Fruit fly (Drosophila melanogaster): Measurements from ENCODE around the gene ND-ACP.

The ND-ACP gene

DNA sequence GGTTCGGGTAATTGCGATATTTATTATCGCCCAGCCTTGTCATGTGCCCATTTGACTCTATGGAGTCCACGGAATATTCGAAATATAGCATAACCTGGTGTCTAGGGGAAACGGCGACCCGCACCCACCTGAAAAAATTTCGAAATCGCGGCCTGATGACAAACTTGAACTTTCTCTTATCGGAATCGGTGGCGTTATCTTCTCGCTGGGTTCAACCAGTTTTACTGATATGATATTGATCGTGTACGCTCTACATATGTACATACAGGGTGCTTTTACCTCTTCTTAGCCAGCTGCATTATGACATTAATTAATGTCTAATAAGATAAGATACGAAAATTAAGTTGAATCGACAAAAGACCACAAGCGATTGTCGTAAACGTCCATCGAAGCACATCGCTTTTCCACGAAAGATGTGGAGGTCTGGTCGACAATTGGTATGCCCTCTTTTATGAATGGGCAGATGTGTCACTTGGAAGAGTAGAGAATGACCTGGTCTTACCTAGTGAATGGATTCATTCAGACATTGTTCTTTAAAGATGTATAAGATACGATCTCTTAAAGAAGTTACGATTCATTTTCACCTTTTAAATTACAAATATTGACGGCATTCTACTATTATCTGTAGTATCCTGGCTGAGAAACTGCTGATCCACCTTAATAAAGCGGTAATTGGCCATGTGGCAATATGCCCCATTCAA lies 9.4 kb upstream of the ND-ACP start (continued):
- TF ChIP-seq row (GFP tag; IDR thresholded peaks at IDR 0.05) = peak; percentile 48
- TF ChIP-seq CG3281 (GFP tag; optimal IDR thresholded peaks at IDR 0.05) = peak; percentile 49
- peak; percentile 16 for TF ChIP-seq Max (GFP tag; optimal IDR thresholded peaks at IDR 0.05)
- 0 out of 4 replicates have a peak, but pooled peaks have one; percentile 2 for TF ChIP-seq Gug (GFP tag; IDR thresholded peaks at IDR 0.05)
- no peak for TF ChIP-seq CG15073 (GFP tag; optimal IDR thresholded peaks at IDR 0.05)
- peak; percentile 9 for TF ChIP-seq sug (tag; optimal IDR thresholded peaks at IDR 0.05)
- no peak for TF ChIP-seq Atf-2 (GFP tag; optimal IDR thresholded peaks at IDR 0.05)
- TF ChIP-seq MESR4 (GFP tag; optimal IDR thresholded peaks at IDR 0.05) = no peak
- TF ChIP-seq CG12744 (GFP tag; optimal IDR thresholded peaks at IDR 0.05) = no peak
- peak; percentile 33; the same call in 1 of the 2 replicates for TF ChIP-seq Ptx1 (GFP tag; IDR thresholded peaks at IDR 0.05)
- TF ChIP-seq CG30020 (tag; optimal IDR thresholded peaks at IDR 0.05) = no peak
- TF ChIP-seq CG7745 (tag; optimal IDR thresholded peaks at IDR 0.05) = peak; percentile 99
- TF ChIP-seq sd (tag; optimal IDR thresholded peaks at IDR 0.05) = no peak
- no peak for TF ChIP-seq CG15696 (tag; optimal IDR thresholded peaks at IDR 0.05)
- peak; percentile 96 for TF ChIP-seq CG10274 (GFP tag; optimal IDR thresholded peaks at IDR 0.05)
- peak; percentile 45 for TF ChIP-seq CG2120 (GFP tag; optimal IDR thresholded peaks at IDR 0.05)
- no peak for TF ChIP-seq CG5180 (GFP tag; optimal IDR thresholded peaks at IDR 0.05)
- TF ChIP-seq NC2β (GFP tag; optimal IDR thresholded peaks at IDR 0.05) = no peak
- TF ChIP-seq tx (GFP tag; optimal IDR thresholded peaks at IDR 0.05) = no peak
- peak; percentile 31 for TF ChIP-seq Ets65A (GFP tag)
- TF ChIP-seq mam (GFP tag; optimal IDR thresholded peaks at IDR 0.05) = peak; percentile 22

dm6 chr3L:1320931-1321556 lies 8.7 kb upstream of the ND-ACP start:
- no peak for TF ChIP-seq sd (tag; optimal IDR thresholded peaks at IDR 0.05)
- no peak for TF ChIP-seq fd96Cb (tag; optimal IDR thresholded peaks at IDR 0.05)
- TF ChIP-seq sob (GFP tag; IDR thresholded peaks at IDR 0.05) = no peak
- TF ChIP-seq nom (GFP tag; optimal IDR thresholded peaks at IDR 0.05) = peak; percentile 36
- TF ChIP-seq ro (GFP tag; IDR thresholded peaks at IDR 0.05) = no peak
- no peak for TF ChIP-seq wek (GFP tag; optimal IDR thresholded peaks at IDR 0.05)
- TF ChIP-seq rib (GFP tag; IDR thresholded peaks at IDR 0.05) = 0 out of 2 replicates have a peak, but pooled peaks have one; percentile 49
- TF ChIP-seq cg (GFP tag; optimal IDR thresholded peaks at IDR 0.05) = no peak
- TF ChIP-seq CG10543 (GFP tag; optimal IDR thresholded peaks at IDR 0.05) = no peak
- no peak for TF ChIP-seq CG11560 (tag; IDR thresholded peaks at IDR 0.05)
- no peak for TF ChIP-seq chn (GFP tag; optimal IDR thresholded peaks at IDR 0.05)
- TF ChIP-seq sens (GFP tag) = peak; percentile 11
- no peak for TF ChIP-seq Hr78 (GFP tag; optimal IDR thresholded peaks at IDR 0.05)
- 0 out of 2 replicates have a peak, but pooled peaks have one; percentile 4 for TF ChIP-seq CG31441 (GFP tag; IDR thresholded peaks at IDR 0.05)
- TF ChIP-seq CG10209 (GFP tag; optimal IDR thresholded peaks at IDR 0.05) = no peak
- 0 out of 2 replicates have a peak, but pooled peaks have one; percentile 0 for TF ChIP-seq HLH3B (GFP tag; IDR thresholded peaks at IDR 0.05)
- TF ChIP-seq scrt (GFP tag; optimal IDR thresholded peaks at IDR 0.05) = no peak
- TF ChIP-seq CG6854 (GFP tag; optimal IDR thresholded peaks at IDR 0.05) = no peak
- no peak for TF ChIP-seq CG12942 (GFP tag; optimal IDR thresholded peaks at IDR 0.05)
- no peak for TF ChIP-seq vnd (GFP tag; IDR thresholded peaks at IDR 0.05; ENCODE audit: partially characterized antibody)
- TF ChIP-seq unc-4 (GFP tag; IDR thresholded peaks at IDR 0.05; ENCODE audit: partially characterized antibody) = no peak
- no peak for TF ChIP-seq CG31388 (GFP tag; optimal IDR thresholded peaks at IDR 0.05)
- no peak for TF ChIP-seq Dbx (GFP tag; IDR thresholded peaks at IDR 0.05)
- no peak for TF ChIP-seq Trl (optimal IDR thresholded peaks at IDR 0.05)
- TF ChIP-seq Trl (GFP tag; optimal IDR thresholded peaks at IDR 0.05) = no peak
- TF ChIP-seq CG2129 (GFP tag; IDR thresholded peaks at IDR 0.05; ENCODE audit: partially characterized antibody) = no peak
- no peak for TF ChIP-seq az2 (GFP tag; optimal IDR thresholded peaks at IDR 0.05)
- TF ChIP-seq gce (GFP tag; IDR thresholded peaks at IDR 0.05) = no peak
- TF ChIP-seq Nf-YC (tag; optimal IDR thresholded peaks at IDR 0.05) = no peak
